Fruit fly (Drosophila melanogaster) Kc167 (cell line): Measurements from ENCODE around the gene CheB93a.

Experiments used
- h ChIP-seq: fragments of >200 bp; optimal IDR thresholded peaks from 3 replicates; lab custom pipeline; 2018; ENCODE audit warnings: missing external identifiers
- psq ChIP-seq: fragments of >200 bp; optimal IDR thresholded peaks from 2 replicates; lab custom pipeline; 2017; ENCODE audit warnings: missing external identifiers

DNA sequence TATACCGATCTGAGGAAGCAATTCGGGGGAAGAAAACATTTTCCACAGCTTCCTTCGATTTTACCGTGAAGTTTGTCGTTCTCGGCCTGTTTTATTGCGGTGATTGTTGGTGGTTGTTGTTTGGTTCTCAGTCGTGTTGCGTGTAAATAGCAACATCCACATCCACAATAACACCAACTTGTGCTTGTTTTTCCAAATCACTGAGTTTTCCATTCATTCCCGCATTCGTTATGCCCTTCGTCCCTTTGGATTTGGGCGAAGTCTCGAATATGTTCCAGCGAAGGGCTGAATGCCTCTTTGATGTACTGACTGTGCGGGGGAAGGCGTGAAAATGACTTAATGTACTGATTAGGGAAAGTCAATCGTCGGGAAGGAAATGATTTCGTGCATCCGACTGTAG lies 19.6 kb downstream of the CheB93a start:
- TF ChIP-seq psq (lab: Kevin White, UChicago) (no peak), h (lab: Kevin White, UChicago) (no peak)
